Worm (Caenorhabditis elegans) whole organism, L2 larva: ENCODE measurements around the gene Y54G2A.32.

Experiments used
- C34F6.9 ChIP-seq: fragments of 150-350 bp; optimal IDR thresholded peaks from 2 replicates; lab custom pipeline; 2014; ENCODE audit warnings: missing biosample characterization, missing genetic modification characterization
- ama-1 ChIP-seq: fragments of 150-350 bp; optimal IDR thresholded peaks from 2 replicates; lab custom pipeline; 2018; ENCODE audit warnings: inconsistent platforms
- blmp-1 ChIP-seq: sonication (generic microtip); optimal IDR thresholded peaks from 2 replicates; lab custom pipeline; 2017; ENCODE audit warnings: missing genetic modification characterization, mild to moderate bottlenecking, missing compliant biosample characterization, antibody characterized with exemption, moderate library complexity; ENCODE audit not compliant: insufficient read depth
- egl-27 ChIP-seq: sonication (generic microtip); optimal IDR thresholded peaks from 3 replicates; lab custom pipeline; 2017; ENCODE audit warnings: missing biosample characterization, missing genetic modification reagents, missing genetic modification characterization
- fos-1 ChIP-seq: fragments of 150-350 bp; optimal IDR thresholded peaks from 2 replicates; lab custom pipeline; 2014; ENCODE audit warnings: missing biosample characterization, missing genetic modification characterization
- nhr-11 ChIP-seq: fragments of 150-350 bp; optimal IDR thresholded peaks from 2 replicates; lab custom pipeline; 2014; ENCODE audit warnings: missing biosample characterization, missing genetic modification characterization
- nhr-21 ChIP-seq: fragments of 150-350 bp; optimal IDR thresholded peaks from 2 replicates; lab custom pipeline; 2014; ENCODE audit warnings: missing biosample characterization, missing genetic modification characterization
- nhr-6 ChIP-seq: fragments of 150-350 bp; optimal IDR thresholded peaks from 2 replicates; lab custom pipeline; 2014; ENCODE audit warnings: missing biosample characterization, missing genetic modification characterization
- snpc-4 ChIP-seq: fragments of 150-350 bp; optimal IDR thresholded peaks from 2 replicates; lab custom pipeline; 2014; ENCODE audit warnings: missing biosample characterization, missing genetic modification characterization

- no peak for TF ChIP-seq egl-27 (tag; lab: Kevin White, UChicago)
- no peak for TF ChIP-seq snpc-4 (tag; lab: Kevin White, UChicago)
- TF ChIP-seq blmp-1 (tag; lab: Kevin White, UChicago) = no peak
- no peak for TF ChIP-seq fos-1 (tag; lab: Kevin White, UChicago)
- no peak for TF ChIP-seq C34F6.9 (tag; lab: Kevin White, UChicago)
- no peak for TF ChIP-seq ama-1 (lab: Kevin White, UChicago)
- TF ChIP-seq nhr-11 (tag; lab: Kevin White, UChicago) = no peak
- no peak for TF ChIP-seq nhr-6
- no peak for TF ChIP-seq nhr-21 (tag; lab: Kevin White, UChicago)
Observed at ce11 chrIV:2799890-2800289, 3.9 kb upstream of the Y54G2A.32 start.
